Fruit fly (Drosophila melanogaster): ENCODE results near the gene Syn1.

The Syn1 gene

DNA sequence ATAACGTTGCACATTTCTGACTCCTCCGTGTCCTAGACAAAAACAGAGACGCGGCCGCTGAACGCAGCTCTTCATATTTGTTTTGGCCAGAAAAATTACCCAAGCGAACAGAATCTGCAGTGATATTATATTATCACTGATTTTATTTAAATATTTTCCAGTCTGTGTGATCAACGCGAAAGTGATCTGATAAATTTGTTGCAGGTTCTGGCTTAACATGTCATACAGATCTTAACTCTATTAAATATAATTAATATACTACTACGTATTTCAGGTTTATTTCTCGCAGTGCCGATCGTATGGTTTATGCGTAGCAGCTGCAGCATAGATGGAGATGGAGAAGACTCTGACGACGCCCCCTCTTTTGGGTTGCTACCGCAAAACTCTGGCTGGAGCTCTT is 49.5 kb downstream of the Syn1 start (continued):
- TF ChIP-seq dsx (GFP tag; optimal IDR thresholded peaks at IDR 0.05; ENCODE audit: poor library complexity, severe bottlenecking) = peak; percentile 63
- TF ChIP-seq CG11902 (GFP tag; optimal IDR thresholded peaks at IDR 0.05) = no peak
- TF ChIP-seq ss (GFP tag; optimal IDR thresholded peaks at IDR 0.05) = peak; percentile 5 to 35
- TF ChIP-seq Met (GFP tag; optimal IDR thresholded peaks at IDR 0.05) = peak; percentile 41
- TF ChIP-seq Eip93F (GFP tag; optimal IDR thresholded peaks at IDR 0.05) = no peak
- TF ChIP-seq Blimp-1 (GFP tag; optimal IDR thresholded peaks at IDR 0.05) = no peak
- peak; percentile 60 for TF ChIP-seq CG3919 (GFP tag; optimal IDR thresholded peaks at IDR 0.05)
- peak; percentile 74 for TF ChIP-seq CG10631 (GFP tag; optimal IDR thresholded peaks at IDR 0.05)
- no peak for TF ChIP-seq CG7368 (GFP tag; optimal IDR thresholded peaks at IDR 0.05)
- TF ChIP-seq Lpt (GFP tag; optimal IDR thresholded peaks at IDR 0.05) = no peak
- no peak for TF ChIP-seq CG15336 (GFP tag; IDR thresholded peaks at IDR 0.05)
- TF ChIP-seq fkh (GFP tag; optimal IDR thresholded peaks at IDR 0.05) = no peak
- TF ChIP-seq CG11762 (GFP tag; optimal IDR thresholded peaks at IDR 0.05; ENCODE audit: insufficient read depth) = no peak
- no peak for TF ChIP-seq eg (GFP tag; IDR thresholded peaks at IDR 0.05)
- no peak for TF ChIP-seq CG31627 (GFP tag; optimal IDR thresholded peaks at IDR 0.05)
- peak; percentile 38 for TF ChIP-seq achi (GFP tag; optimal IDR thresholded peaks at IDR 0.05)
- no peak for TF ChIP-seq CG8119 (GFP tag; IDR thresholded peaks at IDR 0.05)
- peak; percentile 77 for TF ChIP-seq Ets96B (tag; optimal IDR thresholded peaks at IDR 0.05)
- TF ChIP-seq CG32006 (GFP tag; optimal IDR thresholded peaks at IDR 0.05) = peak; percentile 25
- no peak for TF ChIP-seq fd85E (GFP tag; optimal IDR thresholded peaks at IDR 0.05)
- TF ChIP-seq dac (GFP tag; optimal IDR thresholded peaks at IDR 0.05) = no peak
- peak; percentile 69 for TF ChIP-seq CG6808 (GFP tag; optimal IDR thresholded peaks at IDR 0.05)
- TF ChIP-seq spab (GFP tag; optimal IDR thresholded peaks at IDR 0.05) = peak; percentile 55
- TF ChIP-seq CG10669 (GFP tag; optimal IDR thresholded peaks at IDR 0.05) = peak; percentile 71
- peak; percentile 77 for TF ChIP-seq Eip78C (GFP tag)
- TF ChIP-seq svp (GFP tag) = peak; percentile 68
- TF ChIP-seq fd59A (GFP tag; optimal IDR thresholded peaks at IDR 0.05) = peak; percentile 69
- no peak for TF ChIP-seq lz (GFP tag; optimal IDR thresholded peaks at IDR 0.05)
- TF ChIP-seq CG8319 (GFP tag; optimal IDR thresholded peaks at IDR 0.05) = no peak
- peak; percentile 28 for TF ChIP-seq OdsH (GFP tag; optimal IDR thresholded peaks at IDR 0.05)
- TF ChIP-seq CG11294 (GFP tag; IDR thresholded peaks at IDR 0.05) = no peak
- no peak for TF ChIP-seq CG6276 (GFP tag; optimal IDR thresholded peaks at IDR 0.05)
- peak; percentile 39 for TF ChIP-seq Eip75B (GFP tag; optimal IDR thresholded peaks at IDR 0.05)
- TF ChIP-seq CG6792 (GFP tag; optimal IDR thresholded peaks at IDR 0.05) = no peak
- no peak for TF ChIP-seq CG16779 (tag; optimal IDR thresholded peaks at IDR 0.05)
- peak; percentile 36 for TF ChIP-seq Sox14 (GFP tag; optimal IDR thresholded peaks at IDR 0.05)
- peak; percentile 49 for TF ChIP-seq acj6 (GFP tag; optimal IDR thresholded peaks at IDR 0.05)

dm6 chr3L:21718233-21718632 is 52.1 kb downstream of the Syn1 start:
- TF ChIP-seq CG1621 (tag; optimal IDR thresholded peaks at IDR 0.05) = peak; percentile 10
- no peak for TF ChIP-seq CG8119 (GFP tag; IDR thresholded peaks at IDR 0.05)
- TF ChIP-seq svp (GFP tag) = peak; percentile 1

- TF ChIP-seq topi (GFP tag; optimal IDR thresholded peaks at IDR 0.05) (peak; percentile 31), lz (GFP tag; optimal IDR thresholded peaks at IDR 0.05) (no peak), Hr4 (GFP tag; optimal IDR thresholded peaks at IDR 0.05) (peak; percentile 70), Gug (GFP tag; IDR thresholded peaks at IDR 0.05) (peak; percentile 13; the same call in 1 of the 2 replicates), eg (GFP tag; IDR thresholded peaks at IDR 0.05) (0 out of 3 replicates have a peak, but pooled peaks have one; percentile 30), Eip78C (GFP tag) (peak; percentile 85), Sox14 (GFP tag; optimal IDR thresholded peaks at IDR 0.05) (peak; percentile 30), CG6163 (GFP tag; IDR thresholded peaks at IDR 0.05) (peak; percentile 41; the same call in 1 of the 3 replicates), net (GFP tag; optimal IDR thresholded peaks at IDR 0.05) (peak; percentile 16), salr (GFP tag; optimal IDR thresholded peaks at IDR 0.05) (peak in 1 of 2 experiments; percentile 68), dac (GFP tag; optimal IDR thresholded peaks at IDR 0.05) (peak; percentile 55), vri (GFP tag; optimal IDR thresholded peaks at IDR 0.05) (no peak), Smox (GFP tag; optimal IDR thresholded peaks at IDR 0.05) (peak; percentile 25), Hr38 (GFP tag; optimal IDR thresholded peaks at IDR 0.05) (no peak), CG6792 (GFP tag; optimal IDR thresholded peaks at IDR 0.05) (peak; percentile 3), CG1621 (tag; optimal IDR thresholded peaks at IDR 0.05) (peak; percentile 3), CG31627 (GFP tag; optimal IDR thresholded peaks at IDR 0.05) (peak; percentile 14), spab (GFP tag; optimal IDR thresholded peaks at IDR 0.05) (peak; percentile 28), fd59A (GFP tag; optimal IDR thresholded peaks at IDR 0.05) (peak; percentile 35), Eip75B (GFP tag; optimal IDR thresholded peaks at IDR 0.05) (peak; percentile 29), CG16779 (tag; optimal IDR thresholded peaks at IDR 0.05) (peak; percentile 13), CG3032 (tag; optimal IDR thresholded peaks at IDR 0.05) (peak; percentile 41), CG10669 (GFP tag; optimal IDR thresholded peaks at IDR 0.05) (peak; percentile 9), fkh (GFP tag; optimal IDR thresholded peaks at IDR 0.05) (no peak), CG6276 (GFP tag; optimal IDR thresholded peaks at IDR 0.05) (peak; percentile 11)
Observed at dm6 chr3L:21715974-21716373, 54.4 kb downstream of the Syn1 start.

Measured in whole organism, prepupa.